Worm (Caenorhabditis elegans) whole organism, young adult: ENCODE data around the gene Y43F8B.2.

Experiments
- B0336.3 ChIP-seq: fragments of 200-800 bp; sonication (Bioruptor generic); IDR thresholded peaks from 2 replicates; pipeline ENCODE4 v1.3.6; 2022; ENCODE audit warnings: missing genetic modification characterization, missing compliant biosample characterization
- F33H1.4 ChIP-seq: fragments of 200-800 bp; sonication (Bioruptor generic); IDR thresholded peaks from 2 replicates; pipeline ENCODE4 v1.3.6; 2022; ENCODE audit warnings: missing genetic modification reagents, missing genetic modification characterization, missing compliant biosample characterization
- F39B2.1 ChIP-seq: fragments of 200-800 bp; sonication (Bioruptor generic); IDR thresholded peaks from 2 replicates; pipeline ENCODE4 v1.3.6; 2022; ENCODE audit warnings: missing genetic modification reagents, missing genetic modification characterization, missing compliant biosample characterization
- F52B5.7 ChIP-seq: sonication (generic microtip); optimal IDR thresholded peaks from 2 replicates; lab custom pipeline; 2016; ENCODE audit warnings: mild to moderate bottlenecking, missing genetic modification characterization, missing compliant biosample characterization
- F55B11.4 ChIP-seq: sonication (generic microtip); optimal IDR thresholded peaks from 2 replicates; lab custom pipeline; 2016; ENCODE audit warnings: missing compliant biosample characterization, missing genetic modification characterization, borderline replicate concordance; ENCODE audit not compliant: insufficient read depth
- F57C9.4 ChIP-seq: sonication (generic microtip); optimal IDR thresholded peaks from 2 replicates; lab custom pipeline; 2017; ENCODE audit warnings: mild to moderate bottlenecking, missing genetic modification characterization, missing compliant biosample characterization
- K11D2.4 ChIP-seq: fragments of 200-800 bp; sonication (Bioruptor generic); IDR thresholded peaks from 2 replicates; pipeline ENCODE4 v1.3.6; 2022; ENCODE audit warnings: missing genetic modification reagents, missing genetic modification characterization, missing compliant biosample characterization
- K12H6.12 ChIP-seq: fragments of 200-800 bp; sonication (Bioruptor generic); optimal IDR thresholded peaks from 2 replicates; lab custom pipeline; 2018; ENCODE audit warnings: mild to moderate bottlenecking, missing genetic modification characterization, missing compliant biosample characterization
- Y67H2A.10 ChIP-seq: fragments of 200-800 bp; sonication (Bioruptor generic); conservative IDR thresholded peaks from 2 replicates; pipeline ENCODE4 v1.3.6; 2022; ENCODE audit warnings: missing genetic modification reagents, missing genetic modification characterization, missing compliant biosample characterization
- Y79H2A.3 ChIP-seq: fragments of 200-800 bp; sonication (Bioruptor generic); conservative IDR thresholded peaks from 2 replicates; pipeline ENCODE4 v1.3.6; 2022; ENCODE audit warnings: missing genetic modification reagents, missing genetic modification characterization, missing compliant biosample characterization
- ZK185.1 ChIP-seq: sonication (generic microtip); optimal IDR thresholded peaks from 2 replicates; lab custom pipeline; 2016; ENCODE audit warnings: mild to moderate bottlenecking, missing genetic modification characterization, missing compliant biosample characterization; ENCODE audit not compliant: poor library complexity, severe bottlenecking
- aptf-3 ChIP-seq: fragments of 200-800 bp; sonication (Bioruptor generic); IDR thresholded peaks from 2 replicates; pipeline ENCODE4 v1.3.6; 2022; ENCODE audit warnings: missing genetic modification characterization, missing compliant biosample characterization
- atf-7 ChIP-seq: sonication (generic microtip); optimal IDR thresholded peaks from 2 replicates; lab custom pipeline; 2017; ENCODE audit warnings: mild to moderate bottlenecking, missing genetic modification characterization, missing compliant biosample characterization
- bed-2 ChIP-seq: fragments of 200-800 bp; sonication (Bioruptor generic); IDR thresholded peaks from 2 replicates; pipeline ENCODE4 v1.3.6; 2022; ENCODE audit warnings: missing genetic modification reagents, missing genetic modification characterization, missing compliant biosample characterization
- cebp-1 ChIP-seq, 2 experiments: fragments of 200-800 bp in 1 of 2; sonication (Bioruptor generic) in 1 of 2; sonication (generic microtip) in 1 of 2; IDR thresholded peaks in 1 of 2; optimal IDR thresholded peaks in 1 of 2; 2 replicates each; pipeline versions ENCODE4 v1.3.6 to Lab custom; 2017 to 2022; ENCODE audit warnings: missing compliant biosample characterization in 2 of 2, missing genetic modification characterization in 2 of 2, mild to moderate bottlenecking in 1 of 2, missing genetic modification reagents in 1 of 2, moderate library complexity in 1 of 2
- ceh-100 ChIP-seq: fragments of 200-800 bp; sonication (Bioruptor generic); IDR thresholded peaks from 2 replicates; pipeline ENCODE4 v1.3.6; 2022; ENCODE audit warnings: missing genetic modification reagents, missing genetic modification characterization, missing compliant biosample characterization
- ceh-58 ChIP-seq: fragments of 200-800 bp; sonication (Bioruptor generic); IDR thresholded peaks from 2 replicates; pipeline ENCODE4 v1.3.6; 2022; ENCODE audit warnings: missing genetic modification characterization, missing compliant biosample characterization
- ceh-79 ChIP-seq: sonication (generic microtip); optimal IDR thresholded peaks from 2 replicates; lab custom pipeline; 2017; ENCODE audit warnings: mild to moderate bottlenecking, missing genetic modification characterization, missing compliant biosample characterization
- dox-1 ChIP-seq: fragments of 200-800 bp; sonication (Bioruptor generic); IDR thresholded peaks from 2 replicates; pipeline ENCODE4 v1.3.6; 2022; ENCODE audit warnings: missing genetic modification reagents, missing genetic modification characterization, missing compliant biosample characterization
- dpff-1 ChIP-seq: sonication (generic microtip); optimal IDR thresholded peaks from 2 replicates; lab custom pipeline; 2017; ENCODE audit warnings: mild to moderate bottlenecking, missing genetic modification characterization, missing compliant biosample characterization
- ekl-4 ChIP-seq: fragments of 200-800 bp; sonication (Bioruptor generic); IDR thresholded peaks from 2 replicates; pipeline ENCODE4 v1.3.6; 2022; ENCODE audit warnings: missing genetic modification reagents, missing genetic modification characterization, missing compliant biosample characterization
- hlh-12 ChIP-seq: sonication (generic microtip); optimal IDR thresholded peaks from 2 replicates; lab custom pipeline; 2016; ENCODE audit warnings: missing genetic modification characterization, missing compliant biosample characterization
- hmg-20 ChIP-seq: fragments of 200-800 bp; sonication (Bioruptor generic); IDR thresholded peaks from 2 replicates; pipeline ENCODE4 v1.3.6; 2022; ENCODE audit warnings: missing genetic modification reagents, missing genetic modification characterization, missing compliant biosample characterization
- let-526 ChIP-seq: fragments of 200-800 bp; sonication (Bioruptor generic); IDR thresholded peaks from 2 replicates; pipeline ENCODE4 v1.3.6; 2022; ENCODE audit warnings: missing genetic modification reagents, missing genetic modification characterization, missing compliant biosample characterization
- let-607 ChIP-seq, 2 experiments: fragments of 200-800 bp in 1 of 2; sonication (Bioruptor generic) in 1 of 2; sonication (generic microtip) in 1 of 2; optimal IDR thresholded peaks; 2 replicates each; lab custom pipeline; 2016 to 2018; ENCODE audit warnings: mild to moderate bottlenecking in 2 of 2, missing compliant biosample characterization in 2 of 2, missing genetic modification characterization in 2 of 2, moderate library complexity in 2 of 2, missing genotype in 1 of 2
- lin-40 ChIP-seq: sonication (generic microtip); optimal IDR thresholded peaks from 2 replicates; lab custom pipeline; 2016; ENCODE audit warnings: missing genetic modification characterization, mild to moderate bottlenecking, missing compliant biosample characterization, missing genotype, missing genetic modification reagents
- lin-54 ChIP-seq: fragments of 200-800 bp; sonication (Bioruptor generic); optimal IDR thresholded peaks from 2 replicates; lab custom pipeline; 2018; ENCODE audit warnings: mild to moderate bottlenecking, missing genetic modification characterization, missing compliant biosample characterization
- lsl-1 ChIP-seq: fragments of 200-800 bp; sonication (Bioruptor generic); optimal IDR thresholded peaks from 2 replicates; lab custom pipeline; 2018; ENCODE audit warnings: mild to moderate bottlenecking, missing genetic modification characterization, moderate library complexity, missing compliant biosample characterization
- madf-3 ChIP-seq: fragments of 200-800 bp; sonication (Bioruptor generic); IDR thresholded peaks from 2 replicates; pipeline ENCODE4 v1.3.6; 2022; ENCODE audit warnings: missing genetic modification reagents, missing genetic modification characterization, missing compliant biosample characterization
- madf-6 ChIP-seq: fragments of 200-800 bp; sonication (Bioruptor generic); IDR thresholded peaks from 2 replicates; pipeline ENCODE4 v1.3.6; 2022; ENCODE audit warnings: missing genetic modification reagents, missing genetic modification characterization, missing compliant biosample characterization
- mcd-1 ChIP-seq: fragments of 200-800 bp; sonication (Bioruptor generic); IDR thresholded peaks from 2 replicates; pipeline ENCODE4 v1.3.6; 2022; ENCODE audit warnings: missing genetic modification reagents, missing genetic modification characterization, missing compliant biosample characterization
- mel-28 ChIP-seq: sonication (generic microtip); optimal IDR thresholded peaks from 2 replicates; lab custom pipeline; 2016; ENCODE audit warnings: borderline replicate concordance, mild to moderate bottlenecking, missing genetic modification characterization, missing compliant biosample characterization
- nfya-1 ChIP-seq: sonication (generic microtip); optimal IDR thresholded peaks from 2 replicates; lab custom pipeline; 2017; ENCODE audit warnings: antibody characterized with exemption, missing compliant biosample characterization, missing genetic modification characterization, borderline replicate concordance; ENCODE audit not compliant: insufficient read depth
- nfyb-1 ChIP-seq: fragments of 200-800 bp; sonication (Bioruptor generic); IDR thresholded peaks from 2 replicates; pipeline ENCODE4 v1.3.6; 2022; ENCODE audit warnings: missing genetic modification reagents, missing genetic modification characterization, missing compliant biosample characterization
- nhr-179 ChIP-seq: sonication (generic microtip); optimal IDR thresholded peaks from 2 replicates; lab custom pipeline; 2016; ENCODE audit warnings: mild to moderate bottlenecking, missing genetic modification characterization, missing compliant biosample characterization
- nhr-80 ChIP-seq: sonication (generic microtip); optimal IDR thresholded peaks from 2 replicates; lab custom pipeline; 2016; ENCODE audit warnings: missing genetic modification characterization, missing compliant biosample characterization
- repo-1 ChIP-seq: sonication (generic microtip); optimal IDR thresholded peaks from 2 replicates; lab custom pipeline; 2017; ENCODE audit warnings: mild to moderate bottlenecking, missing genetic modification characterization, missing compliant biosample characterization
- snpc-4 ChIP-seq, 5 experiments: fragments of 150-350 bp in 1 of 5; sonication (generic microtip) in 4 of 5; optimal IDR thresholded peaks; 2 replicates each; lab custom pipeline; 2014 to 2018; ENCODE audit warnings: missing genetic modification characterization in 5 of 5, missing biosample characterization in 3 of 5, antibody characterized with exemption in 2 of 5, mild to moderate bottlenecking in 2 of 5, missing compliant biosample characterization in 2 of 5, missing genotype in 2 of 5, moderate library complexity in 2 of 5, missing genetic modification reagents in 1 of 5
- somi-1 ChIP-seq: fragments of 200-800 bp; sonication (Bioruptor generic); optimal IDR thresholded peaks from 2 replicates; lab custom pipeline; 2018; ENCODE audit warnings: mild to moderate bottlenecking, missing genetic modification characterization, missing compliant biosample characterization
- tbp1 ChIP-seq: fragments of 200-800 bp; sonication (Bioruptor generic); optimal IDR thresholded peaks from 2 replicates; lab custom pipeline; 2018; ENCODE audit warnings: mild to moderate bottlenecking, missing genetic modification characterization, missing compliant biosample characterization
- tlf-1 ChIP-seq: fragments of 200-800 bp; sonication (Bioruptor generic); optimal IDR thresholded peaks from 2 replicates; lab custom pipeline; 2018; ENCODE audit warnings: mild to moderate bottlenecking, missing genetic modification characterization, missing compliant biosample characterization
- zim-3 ChIP-seq: sonication (generic microtip); optimal IDR thresholded peaks from 2 replicates; lab custom pipeline; 2017; ENCODE audit warnings: mild to moderate bottlenecking, missing genetic modification characterization, moderate library complexity, missing compliant biosample characterization
- ztf-18 ChIP-seq: sonication (generic microtip); optimal IDR thresholded peaks from 2 replicates; lab custom pipeline; 2016; ENCODE audit warnings: missing genotype, mild to moderate bottlenecking, missing genetic modification characterization, missing compliant biosample characterization
- ztf-25 ChIP-seq: fragments of 200-800 bp; sonication (Bioruptor generic); IDR thresholded peaks from 2 replicates; pipeline ENCODE4 v1.3.6; 2022; ENCODE audit warnings: missing genetic modification reagents, missing genetic modification characterization, missing compliant biosample characterization
- ztf-28 ChIP-seq: fragments of 200-800 bp; sonication (Bioruptor generic); IDR thresholded peaks from 2 replicates; pipeline ENCODE4 v1.3.6; 2022; ENCODE audit warnings: missing genetic modification reagents, missing genetic modification characterization, missing compliant biosample characterization

Y43F8B.2 gene

DNA sequence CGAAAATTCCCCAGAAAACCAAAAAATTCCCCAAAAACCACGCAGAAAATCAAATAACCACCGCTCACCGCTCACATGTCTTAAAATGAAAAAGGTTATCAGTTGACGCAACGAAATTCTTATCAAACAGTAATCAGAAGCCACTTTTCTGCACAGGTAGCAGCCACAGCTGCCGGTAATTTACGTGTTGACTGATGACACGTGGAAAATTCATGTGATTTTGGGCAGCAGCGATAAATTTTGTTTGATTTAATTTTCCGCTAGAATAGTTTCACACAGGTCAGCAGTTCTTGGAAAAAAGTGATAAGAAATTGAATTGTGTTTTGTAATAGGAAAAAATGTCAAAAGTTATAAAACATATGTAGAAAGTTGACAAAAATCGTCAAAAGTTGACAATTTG, 5.3 kb downstream of the Y43F8B.2 start (continued):
- TF ChIP-seq lin-54 (GFP tag; lab: Kevin White, UChicago): peak; percentile 27
- TF ChIP-seq hmg-20 (GFP tag; lab: Robert Waterston, UW): no peak
- TF ChIP-seq mcd-1 (GFP tag; lab: Robert Waterston, UW): peak; percentile 30; the same call in 1 of the 2 replicates
- TF ChIP-seq mel-28 (tag; lab: Kevin White, UChicago): no peak
- TF ChIP-seq repo-1: peak; percentile 8
- TF ChIP-seq K11D2.4 (GFP tag; lab: Robert Waterston, UW): peak; percentile 45; the same call in 1 of the 2 replicates
- TF ChIP-seq atf-7 (tag; lab: Kevin White, UChicago): peak; percentile 86
- TF ChIP-seq tbp1 (GFP tag; lab: Kevin White, UChicago): peak; percentile 54
- peak; percentile 76 for TF ChIP-seq dox-1 (GFP tag; lab: Robert Waterston, UW)
- TF ChIP-seq let-526: peak; percentile 42; the same call in 1 of the 2 replicates
- TF ChIP-seq snpc-4 (GFP tag; optimal IDR thresholded peaks at IDR 0.05; lab: Kevin White, UChicago): no peak
- peak in 1 of 4 experiments; percentile 13 for TF ChIP-seq snpc-4 (tag; optimal IDR thresholded peaks at IDR 0.05; lab: Kevin White, UChicago)
- peak; percentile 70 for TF ChIP-seq lin-40
- peak; percentile 94 for TF ChIP-seq nhr-80 (tag; lab: Kevin White, UChicago)

DNA sequence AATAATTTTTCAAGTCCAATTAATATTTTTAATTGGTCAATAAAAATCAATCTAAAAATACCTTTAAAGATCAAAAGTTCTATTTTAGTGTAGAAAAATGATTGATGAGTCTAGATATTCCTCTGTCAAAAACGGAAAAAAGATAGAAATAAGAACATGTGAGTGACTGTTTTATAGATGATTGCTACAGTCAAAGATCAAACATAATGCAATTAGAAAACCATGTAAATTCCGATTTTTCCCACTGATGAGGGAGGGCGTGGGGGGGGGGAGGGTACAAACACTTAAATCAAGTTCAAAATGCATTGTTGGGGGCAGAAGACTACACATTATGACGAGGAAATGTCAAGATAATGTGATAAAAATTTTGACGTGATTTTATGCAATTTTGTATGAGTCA, 6.7 kb downstream of the Y43F8B.2 start:
- TF ChIP-seq dpff-1 (tag; lab: Kevin White, UChicago): no peak
- TF ChIP-seq madf-3 (GFP tag; lab: Robert Waterston, UW): no peak
- no peak for TF ChIP-seq ceh-100 (GFP tag; lab: Robert Waterston, UW)
- TF ChIP-seq nhr-179: no peak
- no peak for TF ChIP-seq F33H1.4
- TF ChIP-seq F57C9.4 (tag; lab: Kevin White, UChicago): no peak
- no peak for TF ChIP-seq Y67H2A.10 (GFP tag; lab: Robert Waterston, UW)
- TF ChIP-seq bed-2 (GFP tag; lab: Robert Waterston, UW): no peak
- TF ChIP-seq ceh-79: no peak
- no peak for TF ChIP-seq nfyb-1 (GFP tag; lab: Robert Waterston, UW)
- no peak for TF ChIP-seq Y79H2A.3 (GFP tag; lab: Robert Waterston, UW)
- TF ChIP-seq F52B5.7 (tag; lab: Kevin White, UChicago): no peak
- TF ChIP-seq ZK185.1 (tag; lab: Kevin White, UChicago): no peak
- no peak for TF ChIP-seq repo-1
- no peak for TF ChIP-seq F55B11.4 (tag; lab: Kevin White, UChicago)
- TF ChIP-seq ztf-18 (tag; lab: Kevin White, UChicago): no peak

DNA sequence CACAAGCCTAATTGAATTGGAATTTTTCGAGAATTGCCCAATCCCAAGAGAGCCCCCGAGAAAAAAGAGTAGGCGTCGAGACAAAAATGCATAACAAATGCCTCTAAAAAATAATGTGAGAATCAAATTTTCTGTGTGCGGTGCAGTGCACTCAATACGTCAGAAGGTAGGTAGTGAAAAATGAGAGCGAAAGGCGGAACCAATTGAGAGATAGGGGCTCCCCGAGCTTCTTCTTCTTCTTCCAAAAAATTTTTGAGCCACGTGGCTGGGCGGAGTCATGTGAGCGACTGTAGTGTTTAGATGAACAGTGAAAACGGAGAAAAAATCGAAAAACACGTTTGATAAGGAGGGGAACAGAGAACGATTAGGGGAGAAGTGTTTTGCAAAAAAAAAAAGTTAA, 8.3 kb downstream of the Y43F8B.2 start:
- TF ChIP-seq ztf-28 (GFP tag; lab: Robert Waterston, UW) (no peak), Y67H2A.10 (GFP tag; lab: Robert Waterston, UW) (no peak), aptf-3 (no peak), ekl-4 (GFP tag; lab: Robert Waterston, UW) (no peak), nhr-179 (no peak), K12H6.12 (no peak), somi-1 (GFP tag; lab: Kevin White, UChicago) (peak; percentile 59), nhr-80 (tag; lab: Kevin White, UChicago) (peak; percentile 32), nfya-1 (tag; lab: Kevin White, UChicago) (no peak), ztf-25 (no peak), cebp-1 (GFP tag; IDR thresholded peaks at IDR 0.05; lab: Robert Waterston, UW) (no peak), cebp-1 (tag; optimal IDR thresholded peaks at IDR 0.05; lab: Kevin White, UChicago) (peak; percentile 31), tlf-1 (GFP tag; lab: Kevin White, UChicago) (no peak), madf-6 (GFP tag; lab: Robert Waterston, UW) (no peak), hlh-12 (no peak), zim-3 (tag; lab: Kevin White, UChicago) (no peak), lsl-1 (GFP tag; lab: Kevin White, UChicago) (no peak), B0336.3 (GFP tag; lab: Robert Waterston, UW) (0 out of 2 replicates have a peak, but pooled peaks have one; percentile 27), let-607 (tag; optimal IDR thresholded peaks at IDR 0.05; lab: Kevin White, UChicago) (peak; percentile 31 to 45), ceh-58 (GFP tag; lab: Robert Waterston, UW) (no peak), F39B2.1 (GFP tag; lab: Robert Waterston, UW) (no peak)
